Worm (Caenorhabditis elegans) whole organism, L1 larva: ENCODE data around the gene B0244.15.

Source experiments
- ama-1 ChIP-seq: fragments of 150-350 bp; optimal IDR thresholded peaks from 2 replicates; lab custom pipeline; 2014
- mep-1 ChIP-seq: fragments of 150-350 bp; optimal IDR thresholded peaks from 2 replicates; lab custom pipeline; 2014; ENCODE audit warnings: missing biosample characterization, missing genetic modification characterization
- sptf-1 ChIP-seq: fragments of 150-350 bp; optimal IDR thresholded peaks from 2 replicates; lab custom pipeline; 2014; ENCODE audit warnings: missing biosample characterization, missing genetic modification characterization
- tbx-2 ChIP-seq: sonication (generic microtip); optimal IDR thresholded peaks from 2 replicates; lab custom pipeline; 2016; ENCODE audit warnings: missing genetic modification characterization, missing compliant biosample characterization

DNA sequence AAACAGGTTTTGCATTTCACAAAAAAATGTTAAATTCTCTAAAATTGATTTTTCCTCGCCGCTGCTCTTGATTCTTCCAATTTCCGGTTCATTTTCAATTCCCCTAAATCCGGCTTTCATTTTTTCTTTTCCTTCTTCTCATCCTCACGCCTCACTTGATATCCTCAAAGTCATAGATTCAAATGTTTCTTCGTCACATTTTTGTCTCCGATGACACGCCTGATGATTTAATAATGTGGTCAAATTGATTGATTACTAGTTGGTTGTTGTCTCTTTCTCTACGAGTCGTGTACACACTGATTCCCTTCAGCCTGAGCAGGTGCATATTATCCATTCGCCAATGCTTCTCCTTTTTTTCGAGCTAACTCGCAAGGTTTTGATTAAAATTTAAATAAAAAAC is 21.7 kb upstream of the B0244.15 start:
- TF ChIP-seq mep-1 (no peak), ama-1 (no peak), tbx-2 (tag; lab: Kevin White, UChicago) (no peak), sptf-1 (tag; lab: Kevin White, UChicago) (no peak)
